Fruit fly (Drosophila melanogaster) whole organism, embryonic: ENCODE measurements around the gene CG14696.

ENCODE experiments used
- Atf-2 ChIP-seq: fragments of 200-800 bp; sonication (Bioruptor generic); optimal IDR thresholded peaks from 2 replicates; lab custom pipeline; 2016; ENCODE audit warnings: missing biosample characterization, missing genetic modification characterization
- BEAF-32 ChIP-seq: fragments of 200-800 bp; sonication (Bioruptor generic); optimal IDR thresholded peaks from 3 replicates; lab custom pipeline; 2017; ENCODE audit warnings: missing biosample characterization, missing genetic modification characterization, mild to moderate bottlenecking, moderate library complexity, missing genetic modification reagents
- CG1024 ChIP-seq: fragments of 200-800 bp; sonication (Bioruptor generic); IDR thresholded peaks from 2 replicates; pipeline ENCODE4 v1.3.6; 2022; ENCODE audit warnings: missing biosample characterization, missing genetic modification characterization
- CG10267 ChIP-seq: fragments of 200-800 bp; sonication (Bioruptor generic); optimal IDR thresholded peaks from 2 replicates; lab custom pipeline; 2018; ENCODE audit warnings: missing biosample characterization, mild to moderate bottlenecking, missing genetic modification characterization, moderate library complexity
- CG10654 ChIP-seq: fragments of 200-800 bp; sonication (Bioruptor generic); optimal IDR thresholded peaks from 2 replicates; lab custom pipeline; 2016; ENCODE audit warnings: missing biosample characterization, missing genetic modification characterization
- CG12659 ChIP-seq: fragments of 200-800 bp; sonication (Bioruptor generic); optimal IDR thresholded peaks from 3 replicates; lab custom pipeline; 2017; ENCODE audit warnings: mild to moderate bottlenecking, missing biosample characterization, missing genetic modification reagents, missing genetic modification characterization
- CG13123 ChIP-seq: fragments of 200-800 bp; sonication (Bioruptor generic); optimal IDR thresholded peaks from 2 replicates; lab custom pipeline; 2016; ENCODE audit warnings: missing biosample characterization, missing genetic modification characterization
- CG13287 ChIP-seq: fragments of 200-800 bp; sonication (Bioruptor generic); IDR thresholded peaks from 2 replicates; pipeline ENCODE4 v1.3.6; 2022; ENCODE audit warnings: missing biosample characterization, missing genetic modification characterization; ENCODE audit not compliant: partially characterized antibody
- CG15073 ChIP-seq: fragments of 200-800 bp; sonication (Bioruptor generic); optimal IDR thresholded peaks from 2 replicates; lab custom pipeline; 2016; ENCODE audit warnings: missing biosample characterization, missing genetic modification characterization
- CG15479 ChIP-seq: fragments of 200-800 bp; sonication (Bioruptor generic); optimal IDR thresholded peaks from 3 replicates; lab custom pipeline; 2019; ENCODE audit warnings: missing biosample characterization, mild to moderate bottlenecking, missing genetic modification characterization, moderate library complexity
- CG16813 ChIP-seq: fragments of 200-800 bp; sonication (Bioruptor generic); IDR thresholded peaks from 3 replicates; pipeline ENCODE4 v1.3.6; 2022; ENCODE audit warnings: missing biosample characterization, missing genetic modification characterization; ENCODE audit not compliant: partially characterized antibody
- CG17186 ChIP-seq: fragments of 200-800 bp; sonication (Bioruptor generic); optimal IDR thresholded peaks from 3 replicates; lab custom pipeline; 2017; ENCODE audit warnings: missing biosample characterization, missing genetic modification reagents, missing genetic modification characterization
- CG17385 ChIP-seq: fragments of 200-800 bp; sonication (Bioruptor generic); optimal IDR thresholded peaks from 3 replicates; lab custom pipeline; 2018; ENCODE audit warnings: missing biosample characterization, mild to moderate bottlenecking, missing genetic modification characterization
- CG1832 ChIP-seq: fragments of 200-800 bp; sonication (Bioruptor generic); optimal IDR thresholded peaks from 2 replicates; lab custom pipeline; 2017; ENCODE audit warnings: missing biosample characterization, mild to moderate bottlenecking, missing genetic modification characterization, inconsistent platforms
- CG2129 ChIP-seq: fragments of 200-800 bp; sonication (Bioruptor generic); IDR thresholded peaks from 2 replicates; pipeline ENCODE4 v1.3.6; 2022; ENCODE audit warnings: missing biosample characterization, missing genetic modification characterization; ENCODE audit not compliant: partially characterized antibody
- CG32532 ChIP-seq: fragments of 200-800 bp; sonication (Bioruptor generic); IDR thresholded peaks from 2 replicates; pipeline ENCODE4 v1.3.6; 2022; ENCODE audit warnings: missing biosample characterization, missing genetic modification characterization
- CG3726 ChIP-seq: fragments of 200-800 bp; sonication (Bioruptor generic); IDR thresholded peaks from 3 replicates; pipeline ENCODE4, ENCODE4 v1.3.6; 2022; ENCODE audit warnings: missing biosample characterization, missing genetic modification characterization
- CG4282 ChIP-seq: fragments of 200-800 bp; sonication (Bioruptor generic); optimal IDR thresholded peaks from 2 replicates; lab custom pipeline; 2016; ENCODE audit warnings: missing biosample characterization, missing genetic modification characterization
- CG4360 ChIP-seq: fragments of 200-800 bp; sonication (Bioruptor generic); IDR thresholded peaks from 2 replicates; pipeline ENCODE4 v1.3.6; 2022; ENCODE audit warnings: missing biosample characterization, missing genetic modification characterization
- CG43689 ChIP-seq: fragments of 200-800 bp; sonication (Bioruptor generic); IDR thresholded peaks from 2 replicates; pipeline ENCODE4 v1.3.6; 2022; ENCODE audit warnings: missing biosample characterization, missing genetic modification characterization
- CG4404 ChIP-seq: fragments of 200-800 bp; sonication (Bioruptor generic); IDR thresholded peaks from 2 replicates; pipeline ENCODE4 v1.3.6; 2022; ENCODE audit warnings: missing biosample characterization, missing genetic modification characterization
- CG4424 ChIP-seq: fragments of 200-800 bp; sonication (Bioruptor generic); optimal IDR thresholded peaks from 3 replicates; lab custom pipeline; 2016; ENCODE audit warnings: missing biosample characterization, missing genetic modification characterization
- CG5953 ChIP-seq: fragments of 200-800 bp; sonication (Bioruptor generic); IDR thresholded peaks from 2 replicates; pipeline ENCODE4 v1.3.6; 2022; ENCODE audit warnings: missing biosample characterization, missing genetic modification characterization
- CG6683 ChIP-seq: fragments of 200-800 bp; sonication (Bioruptor generic); optimal IDR thresholded peaks from 2 replicates; lab custom pipeline; 2017; ENCODE audit warnings: missing biosample characterization, mild to moderate bottlenecking, missing genetic modification characterization, missing genetic modification reagents
- CTCF ChIP-seq: fragments of 200-800 bp; sonication (Bioruptor generic); optimal IDR thresholded peaks from 2 replicates; lab custom pipeline; 2017; ENCODE audit warnings: missing biosample characterization, mild to moderate bottlenecking, missing genetic modification characterization, moderate library complexity
- CrebB ChIP-seq: fragments of 200-800 bp; sonication (Bioruptor generic); optimal IDR thresholded peaks from 3 replicates; lab custom pipeline; 2018; ENCODE audit warnings: missing biosample characterization, mild to moderate bottlenecking, missing genetic modification characterization
- Doc2 ChIP-seq: fragments of 200-800 bp; sonication (Bioruptor generic); IDR thresholded peaks from 2 replicates; pipeline ENCODE4 v1.3.6; 2022; ENCODE audit warnings: missing biosample characterization, missing genetic modification characterization
- Elba2 ChIP-seq: fragments of 200-800 bp; sonication (Bioruptor generic); optimal IDR thresholded peaks from 3 replicates; lab custom pipeline; 2016; ENCODE audit warnings: missing biosample characterization, missing genetic modification characterization
- Hr51 ChIP-seq, 2 experiments: fragments of 200-800 bp; sonication (Bioruptor generic); optimal IDR thresholded peaks; 2 replicates in 1 of 2; 3 replicates in 1 of 2; lab custom pipeline; 2016 to 2018; ENCODE audit warnings: missing biosample characterization in 2 of 2, missing genetic modification characterization in 2 of 2, mild to moderate bottlenecking in 1 of 2, moderate library complexity in 1 of 2
- Mrtf ChIP-seq: fragments of 200-800 bp; sonication (Bioruptor generic); IDR thresholded peaks from 3 replicates; pipeline ENCODE4 v1.3.6; 2022; ENCODE audit warnings: missing biosample characterization, missing genetic modification characterization
- Sin3A ChIP-seq: fragments of >200 bp; optimal IDR thresholded peaks from 2 replicates; lab custom pipeline; 2018
- Six4 ChIP-seq: fragments of 200-800 bp; sonication (Bioruptor generic); optimal IDR thresholded peaks from 2 replicates; lab custom pipeline; 2016; ENCODE audit warnings: missing biosample characterization, missing genetic modification characterization
- Sry-δ ChIP-seq: fragments of 200-800 bp; sonication (Bioruptor generic); optimal IDR thresholded peaks from 2 replicates; lab custom pipeline; 2016; ENCODE audit warnings: missing biosample characterization, missing genetic modification characterization
- abd-A ChIP-seq: fragments of 200-800 bp; sonication (Bioruptor generic); optimal IDR thresholded peaks from 3 replicates; lab custom pipeline; 2019; ENCODE audit warnings: missing biosample characterization, mild to moderate bottlenecking, missing genetic modification characterization, moderate library complexity
- al ChIP-seq: fragments of 200-800 bp; sonication (Bioruptor generic); IDR thresholded peaks from 2 replicates; pipeline ENCODE4 v1.3.6; 2022; ENCODE audit warnings: missing biosample characterization, missing genetic modification characterization
- aop ChIP-seq: fragments of 200-800 bp; sonication (Bioruptor generic); IDR thresholded peaks from 2 replicates; pipeline ENCODE4 v1.3.6; 2022; ENCODE audit warnings: missing biosample characterization, missing genetic modification characterization
- ara ChIP-seq: fragments of 200-800 bp; sonication (Bioruptor generic); IDR thresholded peaks from 2 replicates; pipeline ENCODE4 v1.3.6; 2022; ENCODE audit warnings: missing biosample characterization, missing genetic modification characterization
- crp ChIP-seq, 2 experiments: fragments of 200-800 bp; sonication (Bioruptor generic); optimal IDR thresholded peaks; 2 replicates in 1 of 2; 3 replicates in 1 of 2; lab custom pipeline; 2017; ENCODE audit warnings: missing biosample characterization in 2 of 2, missing genetic modification characterization in 2 of 2, mild to moderate bottlenecking in 1 of 2, moderate library complexity in 1 of 2
- danr ChIP-seq: fragments of 200-800 bp; sonication (Bioruptor generic); IDR thresholded peaks from 2 replicates; pipeline ENCODE4 v1.3.6; 2022; ENCODE audit warnings: missing biosample characterization, missing genetic modification characterization
- gcm2 ChIP-seq: fragments of 200-800 bp; sonication (Bioruptor generic); optimal IDR thresholded peaks from 2 replicates; lab custom pipeline; 2016; ENCODE audit warnings: missing biosample characterization, missing genetic modification characterization
- ham ChIP-seq: fragments of 200-800 bp; sonication (Bioruptor generic); IDR thresholded peaks from 2 replicates; pipeline ENCODE4 v1.3.6; 2022; ENCODE audit warnings: missing biosample characterization, missing genetic modification characterization
- hb ChIP-seq: fragments of 200-800 bp; sonication (Bioruptor generic); IDR thresholded peaks from 3 replicates; pipeline ENCODE4 v1.3.6; 2022; ENCODE audit warnings: missing biosample characterization, missing genetic modification characterization; ENCODE audit not compliant: partially characterized antibody
- hth ChIP-seq: fragments of >200 bp; optimal IDR thresholded peaks from 2 replicates; lab custom pipeline; 2017; ENCODE audit warnings: inconsistent platforms
- jigr1 ChIP-seq: fragments of 200-800 bp; sonication (Bioruptor generic); IDR thresholded peaks from 3 replicates; pipeline ENCODE4 v1.3.6; 2022; ENCODE audit warnings: missing biosample characterization, missing genetic modification characterization
- kah ChIP-seq: fragments of 200-800 bp; sonication (Bioruptor generic); optimal IDR thresholded peaks from 2 replicates; lab custom pipeline; 2018; ENCODE audit warnings: missing biosample characterization, mild to moderate bottlenecking, missing genetic modification characterization
- kay ChIP-seq: fragments of 200-800 bp; sonication (Bioruptor generic); optimal IDR thresholded peaks from 2 replicates; lab custom pipeline; 2016; ENCODE audit warnings: missing biosample characterization, missing genetic modification characterization
- maf-S ChIP-seq: fragments of 200-800 bp; sonication (Bioruptor generic); optimal IDR thresholded peaks from 2 replicates; lab custom pipeline; 2016; ENCODE audit warnings: missing biosample characterization, missing genetic modification characterization
- mam ChIP-seq: fragments of 200-800 bp; sonication (Bioruptor generic); optimal IDR thresholded peaks from 3 replicates; lab custom pipeline; 2016; ENCODE audit warnings: missing biosample characterization, missing genetic modification characterization
- p53 ChIP-seq: fragments of 200-800 bp; sonication (Bioruptor generic); optimal IDR thresholded peaks from 2 replicates; lab custom pipeline; 2016; ENCODE audit warnings: missing biosample characterization, missing genetic modification characterization
- row ChIP-seq: fragments of 200-800 bp; sonication (Bioruptor generic); IDR thresholded peaks from 3 replicates; pipeline ENCODE4 v1.3.6; 2022; ENCODE audit warnings: missing biosample characterization, missing genetic modification characterization
- ssp ChIP-seq: fragments of 200-800 bp; sonication (Bioruptor generic); IDR thresholded peaks from 2 replicates; pipeline ENCODE4 v1.3.6; 2022; ENCODE audit warnings: missing biosample characterization, missing genetic modification characterization
- trem ChIP-seq: fragments of 200-800 bp; optimal IDR thresholded peaks from 3 replicates; lab custom pipeline; 2019; ENCODE audit warnings: missing biosample characterization, mild to moderate bottlenecking, missing genetic modification characterization, moderate library complexity

The CG14696 gene

DNA sequence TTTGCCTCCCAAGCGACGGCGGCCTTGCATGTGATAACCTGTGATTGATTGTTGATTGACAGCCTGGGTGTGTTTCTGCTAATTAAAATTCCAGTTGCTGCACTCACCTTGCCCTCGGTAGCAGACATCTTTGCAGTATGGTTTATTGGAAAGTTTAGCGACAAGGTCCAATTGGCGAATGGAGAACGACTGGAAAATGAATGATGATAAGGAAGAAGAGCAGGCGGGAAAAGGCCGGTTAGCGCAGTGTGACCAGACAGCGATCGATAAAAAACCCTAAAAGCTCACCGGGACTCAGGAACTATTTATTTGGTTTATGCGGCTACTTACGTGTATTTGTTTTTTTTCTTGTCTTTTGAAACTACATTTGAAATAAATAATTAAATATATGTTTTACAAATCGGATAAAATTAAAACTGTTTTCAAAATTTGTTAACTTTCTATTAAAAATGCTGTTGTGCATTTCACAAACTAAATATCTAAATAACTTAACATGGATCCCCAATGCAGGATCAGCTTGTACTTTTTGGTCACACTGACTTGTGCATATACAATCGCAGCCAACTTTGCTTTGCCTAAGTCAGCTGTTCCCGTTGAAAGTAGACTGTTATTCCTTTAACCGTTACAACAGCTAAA is 12.5 kb downstream of the CG14696 start, which contains the start of gene Fdh (continued):
- TF ChIP-seq CG6683 (GFP tag; lab: Kevin White, UChicago) (peak; percentile 30), CrebB (tag; lab: Kevin White, UChicago) (peak; percentile 23), CG10654 (GFP tag; lab: Kevin White, UChicago) (peak; percentile 36), aop (GFP tag; lab: Robert Waterston, UW) (no peak), hth (no peak), al (GFP tag; lab: Robert Waterston, UW) (no peak), row (GFP tag; lab: Robert Waterston, UW) (peak; percentile 80), Elba2 (peak; percentile 80), Doc2 (GFP tag; lab: Robert Waterston, UW) (no peak), danr (GFP tag; lab: Robert Waterston, UW) (no peak), kay (GFP tag; lab: Kevin White, UChicago) (no peak), kah (peak; percentile 19), CG17186 (peak; percentile 48), p53 (GFP tag; lab: Kevin White, UChicago) (no peak), CG12659 (GFP tag; lab: Kevin White, UChicago) (peak; percentile 72), Six4 (GFP tag; lab: Kevin White, UChicago) (no peak), CG1024 (no peak), CTCF (GFP tag; lab: Kevin White, UChicago) (no peak), Atf-2 (GFP tag; lab: Kevin White, UChicago) (no peak), BEAF-32 (GFP tag; lab: Kevin White, UChicago) (peak; percentile 22), Sry-δ (GFP tag; lab: Kevin White, UChicago) (peak; percentile 9), CG13123 (GFP tag; lab: Kevin White, UChicago) (peak; percentile 98), CG16813 (GFP tag; lab: Robert Waterston, UW) (no peak), CG43689 (GFP tag; lab: Robert Waterston, UW) (no peak), CG3726 (no peak), hb (no peak), crp (GFP tag; optimal IDR thresholded peaks at IDR 0.05; lab: Kevin White, UChicago) (peak; percentile 78 to 90), CG4404 (GFP tag; lab: Robert Waterston, UW) (no peak), ara (GFP tag; lab: Robert Waterston, UW) (peak; percentile 60; the same call in 1 of the 2 replicates), ssp (GFP tag; lab: Robert Waterston, UW) (no peak), ham (GFP tag; lab: Robert Waterston, UW) (no peak), maf-S (no peak), jigr1 (no peak), CG32532 (GFP tag; lab: Robert Waterston, UW) (peak; percentile 57; the same call in 1 of the 2 replicates), Mrtf (GFP tag; lab: Robert Waterston, UW) (0 out of 3 replicates have a peak, but pooled peaks have one; percentile 41), CG17385 (GFP tag; lab: Kevin White, UChicago) (peak; percentile 63), CG15479 (no peak), Sin3A (lab: Kevin White, UChicago) (peak; percentile 70), gcm2 (GFP tag; lab: Kevin White, UChicago) (no peak), CG2129 (GFP tag; lab: Robert Waterston, UW) (no peak), abd-A (tag; lab: Kevin White, UChicago) (no peak), CG4424 (GFP tag; lab: Kevin White, UChicago) (peak; percentile 74), CG4282 (GFP tag; lab: Kevin White, UChicago) (no peak), CG10267 (tag; lab: Kevin White, UChicago) (peak; percentile 82), CG5953 (GFP tag; lab: Robert Waterston, UW) (no peak), CG13287 (GFP tag; lab: Robert Waterston, UW) (peak; percentile 13; the same call in 1 of the 2 replicates), mam (GFP tag; lab: Kevin White, UChicago) (peak; percentile 2), CG15073 (no peak), CG4360 (GFP tag; lab: Robert Waterston, UW) (no peak), trem (tag; lab: Kevin White, UChicago) (peak; percentile 76), Hr51 (GFP tag; optimal IDR thresholded peaks at IDR 0.05; lab: Kevin White, UChicago) (peak in 1 of 2 experiments; percentile 68), CG1832 (GFP tag; lab: Kevin White, UChicago) (no peak)
